Fruit fly (Drosophila melanogaster) whole organism, prepupa: Measurements from ENCODE around the gene CG13046.

Experiments
- CG10631 ChIP-seq: fragments of 200-800 bp; sonication (Bioruptor generic); optimal IDR thresholded peaks from 2 replicates; lab custom pipeline; 2016; ENCODE audit warnings: missing biosample characterization, missing genetic modification characterization
- CG10669 ChIP-seq: fragments of 200-800 bp; sonication (Bioruptor generic); optimal IDR thresholded peaks from 3 replicates; lab custom pipeline; 2018; ENCODE audit warnings: missing biosample characterization, mild to moderate bottlenecking, missing genetic modification characterization, moderate library complexity
- CG11902 ChIP-seq: fragments of 200-800 bp; sonication (Bioruptor generic); optimal IDR thresholded peaks from 3 replicates; lab custom pipeline; 2016; ENCODE audit warnings: missing biosample characterization, missing genetic modification characterization
- CG15336 ChIP-seq: fragments of 200-800 bp; sonication (Bioruptor generic); IDR thresholded peaks from 2 replicates; pipeline ENCODE4 v1.3.6; 2022; ENCODE audit warnings: missing biosample characterization, missing genetic modification characterization
- CG1621 ChIP-seq: fragments of 200-800 bp; sonication (Bioruptor generic); optimal IDR thresholded peaks from 3 replicates; lab custom pipeline; 2018; ENCODE audit warnings: missing biosample characterization, mild to moderate bottlenecking, missing genetic modification characterization
- CG16779 ChIP-seq: fragments of 200-800 bp; sonication (Bioruptor generic); optimal IDR thresholded peaks from 3 replicates; lab custom pipeline; 2017; ENCODE audit warnings: missing biosample characterization, mild to moderate bottlenecking, missing genetic modification characterization
- CG3032 ChIP-seq: fragments of 200-800 bp; optimal IDR thresholded peaks from 2 replicates; lab custom pipeline; 2019; ENCODE audit warnings: missing biosample characterization, mild to moderate bottlenecking, missing genetic modification characterization, moderate library complexity
- CG31627 ChIP-seq: fragments of 200-800 bp; sonication (Bioruptor generic); optimal IDR thresholded peaks from 3 replicates; lab custom pipeline; 2016; ENCODE audit warnings: missing biosample characterization, missing genetic modification characterization
- CG32006 ChIP-seq: fragments of 200-800 bp; sonication (Bioruptor generic); optimal IDR thresholded peaks from 3 replicates; lab custom pipeline; 2017; ENCODE audit warnings: missing biosample characterization, mild to moderate bottlenecking, missing genetic modification characterization
- CG4318 ChIP-seq: fragments of 200-800 bp; sonication (Bioruptor generic); optimal IDR thresholded peaks from 3 replicates; lab custom pipeline; 2017; ENCODE audit warnings: missing biosample characterization, mild to moderate bottlenecking, missing genetic modification characterization
- CG6163 ChIP-seq: fragments of 200-800 bp; sonication (Bioruptor generic); IDR thresholded peaks from 3 replicates; pipeline ENCODE4 v1.3.6; 2022; ENCODE audit warnings: missing biosample characterization, missing genetic modification characterization
- CG6792 ChIP-seq: fragments of 200-800 bp; sonication (Bioruptor generic); optimal IDR thresholded peaks from 3 replicates; lab custom pipeline; 2016; ENCODE audit warnings: missing biosample characterization, missing genetic modification characterization
- CG6808 ChIP-seq: fragments of 200-800 bp; sonication (Bioruptor generic); optimal IDR thresholded peaks from 3 replicates; lab custom pipeline; 2017; ENCODE audit warnings: missing biosample characterization, missing genetic modification characterization, mild to moderate bottlenecking, moderate library complexity, missing genetic modification reagents
- CG6854 ChIP-seq: fragments of 200-800 bp; sonication (Bioruptor generic); optimal IDR thresholded peaks from 2 replicates; lab custom pipeline; 2017; ENCODE audit warnings: missing biosample characterization, mild to moderate bottlenecking, missing genetic modification characterization
- CG7368 ChIP-seq: fragments of 200-800 bp; sonication (Bioruptor generic); optimal IDR thresholded peaks from 3 replicates; lab custom pipeline; 2016; ENCODE audit warnings: missing biosample characterization, missing genetic modification characterization
- CG8119 ChIP-seq: fragments of 200-800 bp; sonication (Bioruptor generic); IDR thresholded peaks from 3 replicates; pipeline ENCODE4 v1.3.6; 2022; ENCODE audit warnings: missing biosample characterization, missing genetic modification characterization
- CG8319 ChIP-seq: fragments of 200-800 bp; sonication (Bioruptor generic); optimal IDR thresholded peaks from 3 replicates; lab custom pipeline; 2016; ENCODE audit warnings: missing biosample characterization, missing genetic modification characterization
- CG8632 ChIP-seq: fragments of 200-800 bp; sonication (Bioruptor generic); optimal IDR thresholded peaks from 3 replicates; lab custom pipeline; 2016; ENCODE audit warnings: missing biosample characterization, missing genetic modification characterization
- CG9139 ChIP-seq: fragments of 200-800 bp; sonication (Bioruptor generic); optimal IDR thresholded peaks from 3 replicates; lab custom pipeline; 2017; ENCODE audit warnings: missing biosample characterization, mild to moderate bottlenecking, missing genetic modification characterization
- Eip78C ChIP-seq: fragments of 200-800 bp; sonication (Bioruptor generic); peaks from one replicate; lab custom pipeline; 2016; ENCODE audit warnings: missing biosample characterization, missing genetic modification characterization
- Eip93F ChIP-seq: fragments of 200-800 bp; sonication (Bioruptor generic); optimal IDR thresholded peaks from 2 replicates; lab custom pipeline; 2016; ENCODE audit warnings: missing biosample characterization, mild to moderate bottlenecking, missing genetic modification characterization
- Ets21C ChIP-seq: fragments of 200-800 bp; sonication (Bioruptor generic); optimal IDR thresholded peaks from 3 replicates; lab custom pipeline; 2016; ENCODE audit warnings: missing biosample characterization, missing genetic modification characterization
- Ets96B ChIP-seq: fragments of 200-800 bp; optimal IDR thresholded peaks from 2 replicates; lab custom pipeline; 2019; ENCODE audit warnings: missing biosample characterization, mild to moderate bottlenecking, missing genetic modification characterization, moderate library complexity
- Lpt ChIP-seq: fragments of 200-800 bp; sonication (Bioruptor generic); optimal IDR thresholded peaks from 3 replicates; lab custom pipeline; 2016; ENCODE audit warnings: missing biosample characterization, missing genetic modification characterization
- OdsH ChIP-seq: fragments of 200-800 bp; sonication (Bioruptor generic); optimal IDR thresholded peaks from 3 replicates; lab custom pipeline; 2016; ENCODE audit warnings: missing biosample characterization, missing genetic modification characterization
- Sox102F ChIP-seq: fragments of 200-800 bp; sonication (Bioruptor generic); optimal IDR thresholded peaks from 2 replicates; lab custom pipeline; 2016; ENCODE audit warnings: missing biosample characterization, mild to moderate bottlenecking, missing genetic modification characterization
- Sox14 ChIP-seq: fragments of 200-800 bp; sonication (Bioruptor generic); optimal IDR thresholded peaks from 3 replicates; lab custom pipeline; 2016; ENCODE audit warnings: missing biosample characterization, missing genetic modification characterization
- Sox15 ChIP-seq: fragments of 200-800 bp; sonication (Bioruptor generic); optimal IDR thresholded peaks from 3 replicates; lab custom pipeline; 2016; ENCODE audit warnings: missing biosample characterization, missing genetic modification characterization
- achi ChIP-seq: fragments of 200-800 bp; sonication (Bioruptor generic); optimal IDR thresholded peaks from 3 replicates; lab custom pipeline; 2016; ENCODE audit warnings: missing biosample characterization, missing genetic modification characterization
- acj6 ChIP-seq: fragments of 200-800 bp; sonication (Bioruptor generic); optimal IDR thresholded peaks from 3 replicates; lab custom pipeline; 2016; ENCODE audit warnings: missing biosample characterization, missing genetic modification characterization
- cyc ChIP-seq: fragments of 200-800 bp; sonication (Bioruptor generic); optimal IDR thresholded peaks from 3 replicates; lab custom pipeline; 2016; ENCODE audit warnings: missing biosample characterization, missing genetic modification characterization
- eg ChIP-seq: fragments of 200-800 bp; sonication (Bioruptor generic); IDR thresholded peaks from 3 replicates; pipeline ENCODE4 v1.3.6; 2022; ENCODE audit warnings: missing biosample characterization, missing genetic modification characterization
- esn ChIP-seq: fragments of 200-800 bp; sonication (Bioruptor generic); optimal IDR thresholded peaks from 2 replicates; lab custom pipeline; 2016; ENCODE audit warnings: missing biosample characterization, mild to moderate bottlenecking, missing genetic modification characterization, moderate library complexity
- fd59A ChIP-seq: fragments of 200-800 bp; sonication (Bioruptor generic); optimal IDR thresholded peaks from 2 replicates; lab custom pipeline; 2017; ENCODE audit warnings: missing biosample characterization, mild to moderate bottlenecking, missing genetic modification characterization, missing genetic modification reagents
- fd85E ChIP-seq: fragments of 200-800 bp; sonication (Bioruptor generic); optimal IDR thresholded peaks from 3 replicates; lab custom pipeline; 2016; ENCODE audit warnings: missing biosample characterization, missing genetic modification characterization
- lz ChIP-seq: fragments of 200-800 bp; sonication (Bioruptor generic); optimal IDR thresholded peaks from 3 replicates; lab custom pipeline; 2016; ENCODE audit warnings: missing biosample characterization, missing genetic modification characterization
- net ChIP-seq: fragments of 200-800 bp; sonication (Bioruptor generic); optimal IDR thresholded peaks from 3 replicates; lab custom pipeline; 2016; ENCODE audit warnings: missing biosample characterization, missing genetic modification characterization
- pdm3 ChIP-seq: fragments of 200-800 bp; sonication (Bioruptor generic); optimal IDR thresholded peaks from 3 replicates; lab custom pipeline; 2016; ENCODE audit warnings: missing biosample characterization, missing genetic modification characterization
- ss ChIP-seq, 2 experiments: fragments of 200-800 bp; sonication (Bioruptor generic); optimal IDR thresholded peaks; 2 replicates in 1 of 2; 3 replicates in 1 of 2; lab custom pipeline; 2017 to 2018; ENCODE audit warnings: mild to moderate bottlenecking in 2 of 2, missing biosample characterization in 2 of 2, missing genetic modification characterization in 2 of 2, moderate library complexity in 1 of 2
- svp ChIP-seq: fragments of 200-800 bp; sonication (Bioruptor generic); peaks from one replicate; lab custom pipeline; 2016; ENCODE audit warnings: missing biosample characterization, missing genetic modification characterization
- topi ChIP-seq: fragments of 200-800 bp; sonication (Bioruptor generic); optimal IDR thresholded peaks from 3 replicates; lab custom pipeline; 2016; ENCODE audit warnings: missing biosample characterization, missing genetic modification characterization
- vri ChIP-seq: fragments of 200-800 bp; sonication (Bioruptor generic); optimal IDR thresholded peaks from 3 replicates; lab custom pipeline; 2016; ENCODE audit warnings: missing biosample characterization, mild to moderate bottlenecking, missing genetic modification characterization

CG13046 gene

dm6 chr3L:16286258-16286657 lies 2.0 kb downstream of the CG13046 start (continued):
- TF ChIP-seq eg (GFP tag; lab: Robert Waterston, UW) (no peak), achi (GFP tag; lab: Kevin White, UChicago) (peak; percentile 53), CG7368 (peak; percentile 43), CG9139 (GFP tag; lab: Kevin White, UChicago) (peak; percentile 47), CG8632 (GFP tag; lab: Kevin White, UChicago) (peak; percentile 67), cyc (GFP tag; lab: Kevin White, UChicago) (peak; percentile 3), CG8119 (GFP tag; lab: Robert Waterston, UW) (no peak), Sox15 (GFP tag; lab: Kevin White, UChicago) (peak; percentile 39), CG11902 (GFP tag; lab: Kevin White, UChicago) (peak; percentile 17), CG6163 (GFP tag; lab: Robert Waterston, UW) (peak; percentile 44; the same call in 1 of the 3 replicates), ss (GFP tag; optimal IDR thresholded peaks at IDR 0.05; lab: Kevin White, UChicago) (peak; percentile 54 to 88), pdm3 (GFP tag; lab: Kevin White, UChicago) (peak; percentile 64), CG6792 (GFP tag; lab: Kevin White, UChicago) (peak; percentile 64), fd59A (GFP tag; lab: Kevin White, UChicago) (peak; percentile 79), CG15336 (GFP tag; lab: Robert Waterston, UW) (no peak), Lpt (GFP tag; lab: Kevin White, UChicago) (no peak), Ets96B (tag; lab: Kevin White, UChicago) (peak; percentile 87), esn (peak; percentile 37), Sox102F (peak; percentile 12), CG6854 (GFP tag; lab: Kevin White, UChicago) (no peak), CG32006 (GFP tag; lab: Kevin White, UChicago) (peak; percentile 9), fd85E (GFP tag; lab: Kevin White, UChicago) (no peak), topi (GFP tag; lab: Kevin White, UChicago) (peak; percentile 35), net (GFP tag; lab: Kevin White, UChicago) (peak; percentile 50), Ets21C (GFP tag; lab: Kevin White, UChicago) (no peak), Eip93F (GFP tag; lab: Kevin White, UChicago) (no peak), CG3032 (tag; lab: Kevin White, UChicago) (peak; percentile 85), CG31627 (peak; percentile 4), CG8319 (peak; percentile 38), Sox14 (GFP tag; lab: Kevin White, UChicago) (peak; percentile 51), CG4318 (no peak), lz (GFP tag; lab: Kevin White, UChicago) (peak; percentile 24)

DNA sequence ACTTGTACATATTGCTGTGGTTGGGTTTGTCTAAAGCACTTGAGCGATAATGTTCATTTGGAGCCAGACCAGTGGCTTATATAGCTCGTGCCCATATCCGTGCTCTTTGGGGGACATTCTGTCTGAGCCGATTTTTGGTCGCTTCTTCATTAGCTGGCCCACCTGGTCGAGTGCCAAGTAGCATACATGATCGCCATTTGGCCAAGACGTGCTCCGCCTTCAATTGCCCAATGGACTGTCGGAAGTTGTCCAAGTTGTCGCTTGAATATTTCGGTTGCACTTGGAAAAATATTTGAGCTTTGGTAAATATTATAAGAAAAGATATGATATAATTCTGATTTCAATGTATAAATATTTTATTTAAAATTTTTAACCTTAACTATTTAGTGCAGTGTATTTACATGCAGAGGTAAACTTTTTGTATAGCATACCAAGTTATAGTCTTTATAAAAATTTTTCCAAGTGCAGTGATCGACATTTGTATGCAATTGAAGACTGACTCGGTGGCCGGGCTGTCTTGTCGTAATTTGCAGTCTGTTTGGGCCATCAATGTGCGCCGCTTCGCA lies 2.8 kb downstream of the CG13046 start, which contains the start of gene CG13047:
CG13047 (minus strand) TSS at position 51 of the 566 bp plus-strand sequence.
- TF ChIP-seq CG15336 (GFP tag; lab: Robert Waterston, UW): 0 out of 2 replicates have a peak, but pooled peaks have one; percentile 26
- TF ChIP-seq vri (GFP tag; lab: Kevin White, UChicago): no peak
- no peak for TF ChIP-seq esn
- TF ChIP-seq Ets96B (tag; lab: Kevin White, UChicago): peak; percentile 37
- TF ChIP-seq CG6808 (GFP tag; lab: Kevin White, UChicago): peak; percentile 13
- peak; percentile 10 for TF ChIP-seq CG10631 (GFP tag; lab: Kevin White, UChicago)
- peak; percentile 13 for TF ChIP-seq acj6
- peak; percentile 26 for TF ChIP-seq CG10669 (GFP tag; lab: Kevin White, UChicago)
- peak; percentile 49 for TF ChIP-seq Eip78C (GFP tag; lab: Kevin White, UChicago)
- peak; percentile 56 for TF ChIP-seq CG3032 (tag; lab: Kevin White, UChicago)
- TF ChIP-seq CG16779 (tag; lab: Kevin White, UChicago): no peak
- TF ChIP-seq CG32006 (GFP tag; lab: Kevin White, UChicago): peak; percentile 2
- TF ChIP-seq OdsH: no peak
- no peak for TF ChIP-seq CG1621 (tag; lab: Kevin White, UChicago)
- TF ChIP-seq Eip93F (GFP tag; lab: Kevin White, UChicago): no peak
- no peak for TF ChIP-seq svp (GFP tag; lab: Kevin White, UChicago)
